Worm (Caenorhabditis elegans): ENCODE data around the gene prx-10.

ce11 chrIII:5286205-5286604 lies 50.0 kb downstream of the prx-10 start, which contains the start of gene ZC395.11:
- TF ChIP-seq ama-1 (optimal IDR thresholded peaks at IDR 0.05) (no peak), ets-7 (tag; optimal IDR thresholded peaks at IDR 0.05) (no peak), tbx-11 (GFP tag; IDR thresholded peaks at IDR 0.05) (no peak), B0310.2 (tag; optimal IDR thresholded peaks at IDR 0.05) (no peak), sea-1 (GFP tag; conservative IDR thresholded peaks at IDR 0.05) (no peak), flt-1 (GFP tag; IDR thresholded peaks at IDR 0.05) (no peak), ceh-36 (tag; optimal IDR thresholded peaks at IDR 0.05) (no peak), hmbx-1 (tag; optimal IDR thresholded peaks at IDR 0.05) (no peak)
